Worm (Caenorhabditis elegans) whole organism, L1 larva: ENCODE data around the gene nhr-114.

ENCODE experiments used
- ama-1 ChIP-seq: fragments of 150-350 bp; optimal IDR thresholded peaks from 2 replicates; lab custom pipeline; 2014
- egl-13 ChIP-seq: sonication (generic microtip); optimal IDR thresholded peaks from 2 replicates; lab custom pipeline; 2016; ENCODE audit warnings: missing genotype, missing genetic modification reagents, missing genetic modification characterization, missing compliant biosample characterization
- elt-3 ChIP-seq, 6 experiments: fragments of 150-350 bp in 1 of 6; sonication (generic microtip); optimal IDR thresholded peaks; 2 replicates each; lab custom pipeline; 2017 to 2018; ENCODE audit warnings: missing biosample characterization in 6 of 6, missing genetic modification characterization in 6 of 6, inconsistent platforms in 1 of 6
- pag-3 ChIP-seq: sonication (generic microtip); optimal IDR thresholded peaks from 2 replicates; lab custom pipeline; 2017; ENCODE audit warnings: missing genetic modification characterization, mild to moderate bottlenecking, missing compliant biosample characterization, antibody characterized with exemption, borderline replicate concordance; ENCODE audit not compliant: insufficient read depth
- pax-3 ChIP-seq: fragments of 200-800 bp; sonication (Bioruptor generic); optimal IDR thresholded peaks from 2 replicates; lab custom pipeline; 2018; ENCODE audit warnings: mild to moderate bottlenecking, missing genetic modification characterization, moderate library complexity, missing compliant biosample characterization
- ztf-4 ChIP-seq: fragments of 150-350 bp; optimal IDR thresholded peaks from 2 replicates; lab custom pipeline; 2014; ENCODE audit warnings: missing biosample characterization, missing genetic modification characterization

ce11 chrV:4236118-4236517 lies 49.1 kb downstream of the nhr-114 start, which contains the start of gene nlp-13:
- TF ChIP-seq ztf-4 = no peak
- TF ChIP-seq egl-13 (tag; lab: Kevin White, UChicago) = no peak
- no peak for TF ChIP-seq ama-1
- no peak for TF ChIP-seq elt-3 (tag; optimal IDR thresholded peaks at IDR 0.05; lab: Kevin White, UChicago)
- no peak for TF ChIP-seq pag-3 (tag; lab: Kevin White, UChicago)
- TF ChIP-seq pax-3 = no peak
